Fruit fly (Drosophila melanogaster): ENCODE data around the gene CG3407.
A peak's percentile ranks its signal among the peaks of the same experiment; 100 is the strongest.

dm6 chr2L:3771109-3772067, 41.8 kb downstream of the CG3407 start, which contains the start of gene bowl:
- TF ChIP-seq CG10348 (GFP tag; IDR thresholded peaks at IDR 0.05): peak; percentile 88
- peak; percentile 99 for TF ChIP-seq CG15710 (tag; optimal IDR thresholded peaks at IDR 0.05)
- peak; percentile 98 for TF ChIP-seq CG12605 (GFP tag; IDR thresholded peaks at IDR 0.05)
- peak; percentile 97 for TF ChIP-seq CG9948 (tag; optimal IDR thresholded peaks at IDR 0.05)
